Worm (Caenorhabditis elegans) whole organism, L4 larva: ENCODE results near the gene W03H9.2.
A peak's percentile ranks its signal among the peaks of the same experiment; 100 is the strongest.
"Not testable (repeated sequence)": the region's sequence is repeated elsewhere in the genome, so short reads cannot be mapped to it uniquely, and the experiment has no call there.

Experiments used
- F44E2.7 ChIP-seq: fragments of 200-800 bp; sonication (Bioruptor generic); IDR thresholded peaks from 2 replicates; pipeline ENCODE4 v2.1.2; 2022; ENCODE audit warnings: missing genetic modification characterization, missing compliant biosample characterization
- ceh-82 ChIP-seq: sonication (generic microtip); optimal IDR thresholded peaks from 2 replicates; lab custom pipeline; 2017; ENCODE audit warnings: missing biosample characterization, missing genetic modification characterization
- cey-2 ChIP-seq: sonication (generic microtip); optimal IDR thresholded peaks from 3 replicates; lab custom pipeline; 2017; ENCODE audit warnings: missing genetic modification characterization, mild to moderate bottlenecking, missing compliant biosample characterization, antibody characterized with exemption, borderline replicate concordance; ENCODE audit not compliant: insufficient read depth
- dmd-8 ChIP-seq: fragments of 200-800 bp; sonication (Bioruptor generic); IDR thresholded peaks from 2 replicates; pipeline ENCODE4 v1.3.6; 2022; ENCODE audit warnings: missing genetic modification characterization, missing compliant biosample characterization
- fos-1 ChIP-seq: fragments of 150-350 bp; optimal IDR thresholded peaks from 2 replicates; lab custom pipeline; 2014; ENCODE audit warnings: missing biosample characterization, missing genetic modification characterization
- lsy-2 ChIP-seq, 2 experiments: fragments of 150-350 bp in 1 of 2; sonication (generic microtip) in 1 of 2; optimal IDR thresholded peaks; 2 replicates each; lab custom pipeline; 2014 to 2017; ENCODE audit warnings: missing biosample characterization in 2 of 2, missing genetic modification characterization in 2 of 2
- mdl-1 ChIP-seq, 2 experiments: fragments of 150-350 bp in 1 of 2; sonication (generic microtip) in 1 of 2; optimal IDR thresholded peaks; 2 replicates each; lab custom pipeline; 2014 to 2017; ENCODE audit warnings: missing biosample characterization in 2 of 2, missing genetic modification characterization in 2 of 2
- nhr-41 ChIP-seq: fragments of 200-800 bp; sonication (Bioruptor generic); IDR thresholded peaks from 2 replicates; pipeline ENCODE4 v1.3.6; 2022; ENCODE audit warnings: missing genetic modification reagents, missing genetic modification characterization, missing compliant biosample characterization
- nhr-42 ChIP-seq: fragments of 200-800 bp; sonication (Bioruptor generic); IDR thresholded peaks from 2 replicates; pipeline ENCODE4 v1.3.6; 2022; ENCODE audit warnings: missing genetic modification characterization, missing compliant biosample characterization
- nhr-76 ChIP-seq: fragments of 150-350 bp; optimal IDR thresholded peaks from 2 replicates; lab custom pipeline; 2014; ENCODE audit warnings: missing biosample characterization, missing genetic modification characterization
- nhr-77 ChIP-seq: fragments of 150-350 bp; optimal IDR thresholded peaks from 2 replicates; lab custom pipeline; 2014; ENCODE audit warnings: missing biosample characterization, missing genetic modification characterization
- skn-1 ChIP-seq: fragments of 150-350 bp; optimal IDR thresholded peaks from 2 replicates; lab custom pipeline; 2014; ENCODE audit warnings: missing biosample characterization, missing genetic modification characterization
- vab-7 ChIP-seq: fragments of 200-800 bp; sonication (Bioruptor generic); IDR thresholded peaks from 2 replicates; pipeline ENCODE4 v1.3.6; 2022; ENCODE audit warnings: missing genetic modification reagents, missing genetic modification characterization, missing compliant biosample characterization
- ztf-11 ChIP-seq: fragments of 150-350 bp; optimal IDR thresholded peaks from 2 replicates; lab custom pipeline; 2014; ENCODE audit warnings: missing biosample characterization, missing genetic modification characterization

DNA sequence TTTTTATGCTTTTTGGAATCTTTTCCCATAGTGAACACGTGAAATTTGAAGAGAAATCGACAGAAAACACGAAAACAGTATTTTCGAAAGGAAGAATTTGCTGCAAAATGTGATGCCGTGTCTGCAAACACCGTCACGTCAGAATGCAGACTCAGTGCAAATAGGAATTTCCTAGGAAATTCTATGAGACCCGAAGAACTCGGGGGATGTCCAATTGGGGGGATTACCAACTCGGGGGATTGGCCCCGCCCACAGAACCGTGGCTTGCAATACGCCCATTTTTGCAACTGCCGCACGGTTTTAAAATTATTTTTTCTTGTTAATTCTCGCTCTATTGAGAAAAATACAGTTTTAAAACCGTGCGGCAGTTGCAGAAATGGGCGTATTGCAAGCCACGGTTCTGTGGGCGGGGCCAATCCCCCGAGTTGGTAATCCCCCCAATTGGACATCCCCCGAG is 1.5 kb downstream of the W03H9.2 start, which contains the start of gene cacn-1:
- TF ChIP-seq nhr-76; dmd-8 (GFP tag; lab: Robert Waterston, UW); F44E2.7 (GFP tag; lab: Robert Waterston, UW); mdl-1 (tag; optimal IDR thresholded peaks at IDR 0.05; lab: Kevin White, UChicago); skn-1 (tag; lab: Kevin White, UChicago); fos-1 (tag; lab: Kevin White, UChicago); ceh-82 (tag; lab: Kevin White, UChicago); cey-2; ztf-11 (tag; lab: Kevin White, UChicago); nhr-41: not testable (repeated sequence)
- TF ChIP-seq lsy-2 (tag; optimal IDR thresholded peaks at IDR 0.05; lab: Kevin White, UChicago) (peak in 1 of 2 experiments; percentile 63), nhr-42 (GFP tag; lab: Robert Waterston, UW) (peak; percentile 89), vab-7 (GFP tag; lab: Robert Waterston, UW) (peak; percentile 60; the same call in 1 of the 2 replicates), nhr-77 (tag; lab: Kevin White, UChicago) (peak; percentile 51)
